Worm (Caenorhabditis elegans): ENCODE data around the gene nhr-241.

nhr-241 gene

DNA sequence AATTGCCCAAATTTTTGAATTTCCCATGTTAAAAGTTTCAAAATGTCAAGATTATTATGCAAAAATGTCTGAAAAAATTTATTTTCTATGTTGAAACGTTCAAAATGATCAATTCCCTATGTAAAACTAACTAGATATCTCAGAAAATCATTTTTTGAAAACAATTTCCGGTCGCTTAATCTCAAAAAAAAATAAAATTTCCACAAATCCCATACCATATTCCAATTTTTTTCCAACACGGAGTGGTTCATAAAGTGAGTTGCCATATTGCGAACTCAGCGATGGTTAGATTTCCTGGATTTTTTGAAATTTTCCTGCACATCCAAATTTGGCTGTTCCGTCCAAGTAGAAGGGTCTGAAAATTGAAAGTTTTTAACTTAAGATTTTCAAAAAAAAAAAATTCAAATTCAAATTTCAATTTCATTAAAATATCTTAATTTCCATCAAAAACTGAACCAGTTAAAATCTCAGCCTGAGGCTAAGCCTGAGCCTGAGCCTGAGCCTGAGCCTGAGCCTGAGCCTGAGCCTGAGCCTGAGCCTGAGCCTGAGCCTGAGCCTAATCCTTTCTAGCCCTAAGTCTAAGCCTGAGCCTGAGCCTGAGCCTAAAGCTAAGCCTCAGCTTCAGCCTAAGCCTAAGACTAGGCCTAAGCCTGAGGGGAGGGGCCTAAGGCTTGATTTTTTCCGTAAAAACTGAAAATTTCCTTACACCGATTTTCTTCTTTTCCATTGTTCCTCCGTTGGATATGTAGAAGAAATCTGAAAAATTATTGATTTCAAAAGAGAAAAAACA is 23.5 kb downstream of the nhr-241 start:
- peak; percentile 15 for TF ChIP-seq hmg-11 (tag; optimal IDR thresholded peaks at IDR 0.05)
- TF ChIP-seq ZK546.5 (tag; optimal IDR thresholded peaks at IDR 0.05), result no peak

DNA sequence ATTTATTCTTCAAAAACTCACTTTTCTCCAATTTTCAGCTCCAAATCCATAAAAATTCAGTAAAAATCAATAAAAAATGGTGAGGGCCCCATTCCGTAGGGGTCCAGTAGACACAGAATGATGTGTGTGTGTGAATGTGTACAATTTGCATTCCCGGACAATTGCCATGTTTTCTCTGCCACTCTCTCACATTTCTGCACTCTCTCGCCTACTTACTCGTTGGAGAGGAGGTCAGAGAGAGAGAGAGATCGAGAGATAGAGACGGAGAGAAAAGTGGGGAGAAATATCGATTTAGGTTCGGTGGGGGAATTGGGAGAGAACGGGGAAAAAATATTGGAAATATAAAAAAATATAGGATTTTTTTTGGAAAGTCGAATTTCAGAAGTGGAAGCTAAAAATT is 24.4 kb downstream of the nhr-241 start:
- TF ChIP-seq aly-2 (tag; optimal IDR thresholded peaks at IDR 0.05), result no peak
- no peak for TF ChIP-seq nhr-67 (tag; optimal IDR thresholded peaks at IDR 0.05)
- TF ChIP-seq nhr-25 (tag; optimal IDR thresholded peaks at IDR 0.05), result peak; percentile 12
- no peak for TF ChIP-seq zag-1 (tag; optimal IDR thresholded peaks at IDR 0.05)
- TF ChIP-seq lsy-12 (tag; optimal IDR thresholded peaks at IDR 0.05), result no peak
- TF ChIP-seq elt-2 (tag; optimal IDR thresholded peaks at IDR 0.05), result peak; percentile 66
- TF ChIP-seq snpc-4 (tag; optimal IDR thresholded peaks at IDR 0.05), result peak; percentile 81
- TF ChIP-seq lin-39 (tag; optimal IDR thresholded peaks at IDR 0.05), result peak; percentile 59
- peak; percentile 91 for TF ChIP-seq nfya-1 (tag; optimal IDR thresholded peaks at IDR 0.05; ENCODE audit: insufficient read depth)
- no peak for TF ChIP-seq mml-1 (tag; optimal IDR thresholded peaks at IDR 0.05)
- TF ChIP-seq fkh-10 (GFP tag; optimal IDR thresholded peaks at IDR 0.05), result peak; percentile 55
- TF ChIP-seq ztf-11 (tag; optimal IDR thresholded peaks at IDR 0.05), result no peak
- TF ChIP-seq nhr-23 (tag; optimal IDR thresholded peaks at IDR 0.05), result peak; percentile 86
- peak; percentile 98 for TF ChIP-seq pha-4 (tag; optimal IDR thresholded peaks at IDR 0.05)
- peak; percentile 79 for TF ChIP-seq pqm-1 (tag; optimal IDR thresholded peaks at IDR 0.05)
- no peak for TF ChIP-seq nhr-43 (tag; optimal IDR thresholded peaks at IDR 0.05; ENCODE audit: poor library complexity, severe bottlenecking)
- peak; percentile 94 for TF ChIP-seq hmg-11 (tag; optimal IDR thresholded peaks at IDR 0.05)
- TF ChIP-seq ama-1 (optimal IDR thresholded peaks at IDR 0.05), result peak; percentile 39
- TF ChIP-seq eor-1 (tag; optimal IDR thresholded peaks at IDR 0.05), result no peak
- peak; percentile 98 for TF ChIP-seq egl-5 (tag; optimal IDR thresholded peaks at IDR 0.05)
- TF ChIP-seq unc-62 (GFP tag; optimal IDR thresholded peaks at IDR 0.05), result no peak
- no peak for TF ChIP-seq sea-2 (GFP tag; optimal IDR thresholded peaks at IDR 0.05)
- TF ChIP-seq elt-1 (tag; optimal IDR thresholded peaks at IDR 0.05), result no peak
- peak; percentile 63 for TF ChIP-seq jun-1 (tag; optimal IDR thresholded peaks at IDR 0.05)
- TF ChIP-seq daf-12 (tag; optimal IDR thresholded peaks at IDR 0.05), result no peak
- TF ChIP-seq ztf-4 (tag; optimal IDR thresholded peaks at IDR 0.05), result no peak
- peak; percentile 98 for TF ChIP-seq ceh-28 (tag; optimal IDR thresholded peaks at IDR 0.05)
- peak; percentile 13 for TF ChIP-seq ceh-9 (tag; optimal IDR thresholded peaks at IDR 0.05)
- TF ChIP-seq ceh-16 (tag; optimal IDR thresholded peaks at IDR 0.05), result no peak
- no peak for TF ChIP-seq nhr-28 (tag; optimal IDR thresholded peaks at IDR 0.05)
- TF ChIP-seq skn-1 (tag; optimal IDR thresholded peaks at IDR 0.05), result peak; percentile 55
- peak; percentile 54 for TF ChIP-seq lin-15B (tag; optimal IDR thresholded peaks at IDR 0.05)
- TF ChIP-seq fkh-2 (tag; optimal IDR thresholded peaks at IDR 0.05), result peak; percentile 57
- peak; percentile 79 for TF ChIP-seq ceh-82 (tag; optimal IDR thresholded peaks at IDR 0.05)
- peak; percentile 72 for TF ChIP-seq R02D3.7 (tag; optimal IDR thresholded peaks at IDR 0.05)
- no peak for TF ChIP-seq egl-27 (tag; optimal IDR thresholded peaks at IDR 0.05)
- no peak for TF ChIP-seq tbx-2 (tag; optimal IDR thresholded peaks at IDR 0.05)

DNA sequence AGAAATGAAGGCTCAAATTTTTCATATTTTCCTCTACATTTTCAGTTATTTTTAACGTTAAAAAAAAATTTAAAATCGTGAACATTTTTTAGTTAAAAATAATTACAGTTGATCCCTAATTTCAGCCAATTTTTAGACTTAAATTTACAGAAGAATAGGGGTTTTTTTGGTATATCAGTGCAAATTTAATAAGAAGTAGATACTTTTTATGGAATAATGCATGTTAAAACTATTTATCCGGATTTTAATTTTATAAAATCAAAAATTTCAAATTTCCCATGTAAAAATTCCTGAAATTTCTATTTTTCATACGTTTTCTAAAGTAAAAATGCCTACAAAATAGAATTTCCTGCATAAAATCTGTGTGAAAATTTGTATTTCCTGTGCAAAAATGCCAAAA is 24.8 kb downstream of the nhr-241 start:
- TF ChIP-seq elt-1 (tag; optimal IDR thresholded peaks at IDR 0.05), result no peak
- no peak for TF ChIP-seq eor-1 (tag; optimal IDR thresholded peaks at IDR 0.05)
- no peak for TF ChIP-seq snpc-4 (tag; optimal IDR thresholded peaks at IDR 0.05)
- TF ChIP-seq nhr-77 (tag; optimal IDR thresholded peaks at IDR 0.05), result no peak
- no peak for TF ChIP-seq ama-1 (optimal IDR thresholded peaks at IDR 0.05)
- TF ChIP-seq zag-1 (tag; optimal IDR thresholded peaks at IDR 0.05), result no peak
- TF ChIP-seq fos-1 (tag; optimal IDR thresholded peaks at IDR 0.05), result no peak
- TF ChIP-seq mdl-1 (tag; optimal IDR thresholded peaks at IDR 0.05), result no peak
- no peak for TF ChIP-seq lin-15B (tag; optimal IDR thresholded peaks at IDR 0.05)
- no peak for TF ChIP-seq nhr-23 (tag; optimal IDR thresholded peaks at IDR 0.05)
- TF ChIP-seq nhr-76 (tag; optimal IDR thresholded peaks at IDR 0.05), result no peak
- TF ChIP-seq unc-39 (tag; optimal IDR thresholded peaks at IDR 0.05), result no peak
- no peak for TF ChIP-seq daf-12 (tag; optimal IDR thresholded peaks at IDR 0.05)
- no peak for TF ChIP-seq skn-1 (tag; optimal IDR thresholded peaks at IDR 0.05)
- no peak for TF ChIP-seq ceh-82 (tag; optimal IDR thresholded peaks at IDR 0.05)
- no peak for TF ChIP-seq nhr-43 (tag; optimal IDR thresholded peaks at IDR 0.05; ENCODE audit: poor library complexity, severe bottlenecking)
- no peak for TF ChIP-seq sea-2 (GFP tag; optimal IDR thresholded peaks at IDR 0.05)

Data from whole organism, L3 larva.